Fruit fly (Drosophila melanogaster) whole organism, larva: ENCODE data around the gene Obp83b.

Source experiments
- noc ChIP-seq: fragments of 200-800 bp; sonication (Bioruptor generic); optimal IDR thresholded peaks from 3 replicates; lab custom pipeline; 2019; ENCODE audit warnings: missing biosample characterization, mild to moderate bottlenecking, missing genetic modification characterization, moderate library complexity

Gene Obp83b

DNA sequence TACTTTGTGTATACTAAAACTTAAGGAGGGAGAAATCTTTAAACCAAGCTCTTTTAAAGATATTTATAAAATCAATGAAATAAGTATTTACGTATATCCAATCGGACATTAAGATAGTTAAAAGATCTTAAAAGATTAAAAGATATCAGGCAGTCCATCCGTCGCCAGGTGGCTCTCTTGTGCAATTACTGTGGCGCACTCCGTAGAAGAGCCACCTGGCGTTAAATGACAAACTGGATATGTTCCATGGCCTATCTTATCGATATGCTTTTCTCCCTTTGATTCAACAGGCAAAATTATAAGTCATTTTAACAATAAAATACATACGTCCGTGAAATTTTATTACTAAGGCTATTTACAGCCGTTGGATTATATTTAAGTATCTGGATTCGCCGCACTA lies 48.8 kb downstream of the Obp83b start:
- no peak for TF ChIP-seq noc
